Worm (Caenorhabditis elegans): ENCODE results near the gene Y62E10A.20.

DNA sequence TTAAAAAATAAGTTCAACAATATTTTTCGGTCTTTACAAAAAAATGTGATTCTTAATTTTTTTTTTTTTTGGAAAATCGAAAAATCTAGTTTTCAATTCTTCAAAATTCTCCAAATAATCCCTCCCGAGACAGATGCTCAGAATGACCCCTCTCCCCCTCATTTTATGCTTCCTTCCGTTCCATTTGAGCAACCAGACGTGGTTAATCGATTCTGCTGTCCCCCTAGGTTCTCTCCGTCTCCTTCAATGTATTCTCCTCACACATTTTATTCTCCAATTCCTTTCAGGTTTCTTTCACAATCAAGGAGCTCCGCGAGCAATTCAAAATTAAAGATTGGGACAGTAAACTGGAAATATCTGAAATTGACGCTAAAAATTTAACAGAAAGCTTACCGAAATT is 11.0 kb downstream of the Y62E10A.20 start:
- TF ChIP-seq ama-1 (optimal IDR thresholded peaks at IDR 0.05) = no peak
- TF ChIP-seq ama-1 (GFP tag; optimal IDR thresholded peaks at IDR 0.05) = no peak
- no peak for TF ChIP-seq ceh-91 (GFP tag; IDR thresholded peaks at IDR 0.05)
- TF ChIP-seq him-1 (tag; optimal IDR thresholded peaks at IDR 0.05) = no peak
- no peak for TF ChIP-seq rpc-1 (optimal IDR thresholded peaks at IDR 0.05)
- TF ChIP-seq rpc-1 (tag; optimal IDR thresholded peaks at IDR 0.05) = no peak
- no peak for TF ChIP-seq unc-130 (GFP tag; optimal IDR thresholded peaks at IDR 0.05)
- TF ChIP-seq lin-54 (GFP tag; optimal IDR thresholded peaks at IDR 0.05) = no peak
- no peak for TF ChIP-seq snpc-3.4 (tag; optimal IDR thresholded peaks at IDR 0.05)
- TF ChIP-seq F55B11.4 (tag; optimal IDR thresholded peaks at IDR 0.05; ENCODE audit: borderline replicate concordance, insufficient read depth) = no peak
- TF ChIP-seq somi-1 (GFP tag; optimal IDR thresholded peaks at IDR 0.05) = no peak
- TF ChIP-seq ztf-22 (GFP tag; optimal IDR thresholded peaks at IDR 0.05) = no peak
- no peak for TF ChIP-seq mes-4 (tag; optimal IDR thresholded peaks at IDR 0.05)
- no peak for TF ChIP-seq dpl-1 (GFP tag; optimal IDR thresholded peaks at IDR 0.05)
- no peak for TF ChIP-seq egrh-3 (GFP tag; IDR thresholded peaks at IDR 0.05)
- no peak for TF ChIP-seq snpc-1.1 (tag; optimal IDR thresholded peaks at IDR 0.05; ENCODE audit: insufficient read depth)

All from whole organism, young adult.